Worm (Caenorhabditis elegans) whole organism, L3 larva: ENCODE measurements around the gene F22E5.6.
"Not testable (repeated sequence)": the region's sequence is repeated elsewhere in the genome, so short reads cannot be mapped to it uniquely, and the experiment has no call there.

ENCODE experiments used
- ama-1 ChIP-seq: fragments of 150-350 bp; optimal IDR thresholded peaks from 2 replicates; lab custom pipeline; 2018
- ceh-9 ChIP-seq: sonication (generic microtip); optimal IDR thresholded peaks from 2 replicates; lab custom pipeline; 2018; ENCODE audit warnings: missing biosample characterization, missing genetic modification characterization
- fkh-10 ChIP-seq: sonication (generic microtip); optimal IDR thresholded peaks from 2 replicates; lab custom pipeline; 2017; ENCODE audit warnings: missing biosample characterization, missing genetic modification reagents, missing genetic modification characterization
- nhr-11 ChIP-seq: fragments of 150-350 bp; optimal IDR thresholded peaks from 2 replicates; lab custom pipeline; 2014; ENCODE audit warnings: missing biosample characterization, missing genetic modification characterization
- skn-1 ChIP-seq: fragments of 150-350 bp; optimal IDR thresholded peaks from 2 replicates; lab custom pipeline; 2014; ENCODE audit warnings: missing biosample characterization, missing genetic modification characterization
- tbx-2 ChIP-seq: sonication (generic microtip); optimal IDR thresholded peaks from 2 replicates; lab custom pipeline; 2016; ENCODE audit warnings: mild to moderate bottlenecking, missing genetic modification characterization, missing compliant biosample characterization
- unc-62 ChIP-seq: fragments of 150-350 bp; sonication (generic microtip); optimal IDR thresholded peaks from 4 replicates; lab custom pipeline; 2014; ENCODE audit warnings: missing biosample characterization, missing genetic modification reagents, missing genetic modification characterization
- ztf-11 ChIP-seq: fragments of 150-350 bp; optimal IDR thresholded peaks from 2 replicates; lab custom pipeline; 2014; ENCODE audit warnings: missing biosample characterization, missing genetic modification characterization
- ztf-4 ChIP-seq: fragments of 150-350 bp; optimal IDR thresholded peaks from 2 replicates; lab custom pipeline; 2014; ENCODE audit warnings: missing biosample characterization, missing genetic modification characterization

DNA sequence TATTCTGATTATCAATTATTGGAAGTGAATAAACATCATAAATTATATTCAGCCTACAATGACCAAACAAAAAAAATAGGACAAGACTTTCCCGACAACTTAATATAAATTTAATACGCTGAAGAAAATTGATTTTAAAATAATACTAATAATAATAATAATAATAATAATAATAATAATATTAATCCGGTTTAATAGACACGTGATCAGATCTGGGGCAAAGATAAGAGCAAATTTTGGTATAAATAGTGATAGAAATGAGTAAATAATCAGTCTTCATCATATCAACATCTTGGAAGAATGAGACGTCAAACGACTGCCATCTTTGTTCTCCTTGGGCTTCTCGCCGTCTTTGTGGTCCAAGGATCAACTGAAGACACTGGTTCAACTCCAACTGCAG is 30.5 kb upstream of the F22E5.6 start, which contains the start of gene msrp-6:
- TF ChIP-seq ceh-9 (tag; lab: Kevin White, UChicago); ztf-11 (tag; lab: Kevin White, UChicago); skn-1 (tag; lab: Kevin White, UChicago); tbx-2 (tag; lab: Kevin White, UChicago); unc-62; nhr-11; ama-1; fkh-10 (GFP tag; lab: Kevin White, UChicago); ztf-4 (tag; lab: Kevin White, UChicago): not testable (repeated sequence)
